Fruit fly (Drosophila melanogaster): ENCODE measurements around the gene btsz.

DNA sequence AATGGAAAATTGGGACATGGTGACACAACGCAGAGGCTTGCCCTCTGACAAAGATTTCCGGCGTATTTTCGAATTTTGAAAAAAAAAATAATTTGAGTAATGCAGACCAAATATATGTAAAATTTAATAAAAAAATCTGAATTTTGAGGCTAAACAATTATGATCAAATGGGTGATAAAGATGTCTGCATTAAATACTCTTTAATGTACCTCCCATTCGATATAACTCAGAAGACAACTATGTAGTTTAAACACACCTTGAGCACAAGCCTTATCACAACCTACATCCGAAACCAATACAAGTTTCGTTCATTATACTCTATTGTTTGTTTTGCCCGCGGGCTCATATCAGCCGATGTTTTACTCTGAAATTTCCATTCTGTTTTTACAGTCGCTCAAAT, 120.9 kb downstream of the btsz start, which contains the start of gene CG7362:
- no peak for TF ChIP-seq amos (GFP tag; IDR thresholded peaks at IDR 0.05; ENCODE audit: partially characterized antibody)
- no peak for TF ChIP-seq stc (GFP tag; IDR thresholded peaks at IDR 0.05)
- TF ChIP-seq lmd (GFP tag; IDR thresholded peaks at IDR 0.05), result no peak
- TF ChIP-seq kay (GFP tag; optimal IDR thresholded peaks at IDR 0.05), result no peak
- TF ChIP-seq CG18764 (GFP tag; optimal IDR thresholded peaks at IDR 0.05), result no peak
